Fruit fly (Drosophila melanogaster): ENCODE measurements around the gene CG42464.
A peak's percentile ranks its signal among the peaks of the same experiment; 100 is the strongest.

CG42464 gene

dm6 chr2L:3675770-3676169 is 23.5 kb upstream of the CG42464 start (continued):
- TF ChIP-seq maf-S (GFP tag; optimal IDR thresholded peaks at IDR 0.05) (no peak), CG3838 (GFP tag; optimal IDR thresholded peaks at IDR 0.05) (no peak), Xbp1 (GFP tag; optimal IDR thresholded peaks at IDR 0.05) (peak; percentile 38), lilli (GFP tag; optimal IDR thresholded peaks at IDR 0.05) (peak; percentile 9), sens (GFP tag) (peak; percentile 89), gsb (GFP tag; IDR thresholded peaks at IDR 0.05) (no peak), dmrt99B (tag; optimal IDR thresholded peaks at IDR 0.05) (peak; percentile 57), lov (optimal IDR thresholded peaks at IDR 0.05) (no peak), lov (GFP tag; IDR thresholded peaks at IDR 0.05) (no peak), C15 (GFP tag; IDR thresholded peaks at IDR 0.05) (no peak), Dip3 (GFP tag; optimal IDR thresholded peaks at IDR 0.05) (no peak), Oli (tag; optimal IDR thresholded peaks at IDR 0.05) (peak; percentile 49), CG9609 (GFP tag; optimal IDR thresholded peaks at IDR 0.05) (no peak), CG2889 (GFP tag; IDR thresholded peaks at IDR 0.05) (no peak), dysf (GFP tag; IDR thresholded peaks at IDR 0.05) (no peak), Hand (GFP tag; optimal IDR thresholded peaks at IDR 0.05) (no peak), BtbVII (GFP tag; optimal IDR thresholded peaks at IDR 0.05) (no peak), hkb (optimal IDR thresholded peaks at IDR 0.05) (no peak), hkb (GFP tag; IDR thresholded peaks at IDR 0.05) (no peak), odd (GFP tag; optimal IDR thresholded peaks at IDR 0.05) (no peak), CG10366 (GFP tag; IDR thresholded peaks at IDR 0.05) (no peak), Sox102F (GFP tag; optimal IDR thresholded peaks at IDR 0.05) (peak; percentile 25), Gug (GFP tag; IDR thresholded peaks at IDR 0.05) (no peak), Pdp1 (GFP tag; optimal IDR thresholded peaks at IDR 0.05) (peak; percentile 5), zen (tag; optimal IDR thresholded peaks at IDR 0.05) (peak; percentile 64), CG31441 (GFP tag; IDR thresholded peaks at IDR 0.05) (peak; percentile 48; the same call in 1 of the 2 replicates), chn (GFP tag; optimal IDR thresholded peaks at IDR 0.05) (peak; percentile 12), Spps (tag; optimal IDR thresholded peaks at IDR 0.05) (peak; percentile 3), emc (GFP tag; optimal IDR thresholded peaks at IDR 0.05) (no peak), Atf3 (GFP tag; optimal IDR thresholded peaks at IDR 0.05) (no peak), CG11504 (tag; optimal IDR thresholded peaks at IDR 0.05) (no peak), CG4730 (GFP tag; IDR thresholded peaks at IDR 0.05) (no peak), Sin3A (optimal IDR thresholded peaks at IDR 0.05) (no peak), pfk (GFP tag; optimal IDR thresholded peaks at IDR 0.05) (no peak), CG4328 (GFP tag; optimal IDR thresholded peaks at IDR 0.05) (no peak), CG31388 (GFP tag; optimal IDR thresholded peaks at IDR 0.05) (no peak), so (GFP tag; IDR thresholded peaks at IDR 0.05) (no peak), nau (GFP tag; optimal IDR thresholded peaks at IDR 0.05) (no peak), Doc2 (GFP tag; IDR thresholded peaks at IDR 0.05) (no peak), CG12942 (GFP tag; optimal IDR thresholded peaks at IDR 0.05) (no peak), bigmax (GFP tag; optimal IDR thresholded peaks at IDR 0.05) (no peak), CG6254 (GFP tag; optimal IDR thresholded peaks at IDR 0.05) (peak; percentile 32), wdn (GFP tag; IDR thresholded peaks at IDR 0.05) (no peak), Antp (GFP tag; optimal IDR thresholded peaks at IDR 0.05) (peak; percentile 20), rib (GFP tag; IDR thresholded peaks at IDR 0.05) (no peak), E2f1 (GFP tag; IDR thresholded peaks at IDR 0.05) (peak; percentile 46; the same call in 1 of the 2 replicates), stwl (tag; optimal IDR thresholded peaks at IDR 0.05) (no peak), Deaf1 (tag; optimal IDR thresholded peaks at IDR 0.05) (no peak), az2 (GFP tag; optimal IDR thresholded peaks at IDR 0.05) (peak; percentile 6), CG34422 (GFP tag; IDR thresholded peaks at IDR 0.05) (no peak; the same call in 2 of the 3 replicates), ttk (GFP tag; IDR thresholded peaks at IDR 0.05) (0 out of 2 replicates have a peak, but pooled peaks have one; percentile 20), tll (GFP tag; optimal IDR thresholded peaks at IDR 0.05) (no peak), salm (tag; optimal IDR thresholded peaks at IDR 0.05) (no peak)

All from whole organism, embryonic.